Worm (Caenorhabditis elegans): ENCODE measurements around the gene C54E10.6.

DNA sequence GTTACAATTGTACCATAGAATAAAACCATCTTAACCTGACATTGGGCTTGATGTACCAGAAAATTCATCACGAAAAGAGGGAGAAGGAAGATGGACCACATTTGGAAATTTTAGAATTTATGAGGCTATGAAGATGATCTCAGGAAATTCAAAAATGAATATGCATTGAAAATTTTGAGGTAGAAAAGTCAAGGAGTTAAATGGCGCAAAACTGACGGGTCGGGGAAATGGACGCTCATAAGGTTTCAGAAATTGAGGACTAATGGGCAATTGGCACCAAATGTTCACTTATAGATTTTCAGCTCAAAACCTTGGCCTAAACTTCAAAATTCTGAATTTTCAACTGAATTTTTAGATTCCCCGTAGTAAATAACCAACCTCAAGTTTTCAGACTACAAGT, 37.9 kb downstream of the C54E10.6 start, which contains the start of gene clec-255:
- TF ChIP-seq lin-13 (GFP tag; optimal IDR thresholded peaks at IDR 0.05) (no peak), lin-39 (tag; optimal IDR thresholded peaks at IDR 0.05) (no peak), blmp-1 (tag; optimal IDR thresholded peaks at IDR 0.05; ENCODE audit: insufficient read depth) (no peak), nhr-237 (tag; optimal IDR thresholded peaks at IDR 0.05) (no peak), R02D3.7 (tag; optimal IDR thresholded peaks at IDR 0.05) (no peak), ztf-11 (tag; optimal IDR thresholded peaks at IDR 0.05) (no peak), ztf-1 (GFP tag; conservative IDR thresholded peaks at IDR 0.05) (no peak), unc-39 (tag; optimal IDR thresholded peaks at IDR 0.05) (no peak), mdl-1 (tag; optimal IDR thresholded peaks at IDR 0.05) (no peak), nhr-10 (tag; optimal IDR thresholded peaks at IDR 0.05) (no peak), nhr-12 (tag; optimal IDR thresholded peaks at IDR 0.05) (no peak), nhr-77 (tag; optimal IDR thresholded peaks at IDR 0.05) (no peak), unc-62 (GFP tag; optimal IDR thresholded peaks at IDR 0.05) (no peak), ceh-82 (tag; optimal IDR thresholded peaks at IDR 0.05) (no peak)
